Fruit fly (Drosophila melanogaster) whole organism, wandering third instar larva: ENCODE measurements around the gene ArfGAP1.

Experiments
- Abd-B ChIP-seq: fragments of >200 bp; optimal IDR thresholded peaks from 2 replicates; lab custom pipeline; 2017; ENCODE audit warnings: missing biosample characterization, missing genetic modification characterization
- CG32264 ChIP-seq: fragments of 200-800 bp; sonication (Bioruptor generic); optimal IDR thresholded peaks from 2 replicates; lab custom pipeline; 2016; ENCODE audit warnings: missing biosample characterization, missing genetic modification characterization
- CG9705 ChIP-seq: fragments of 200-800 bp; sonication (Bioruptor generic); optimal IDR thresholded peaks from 2 replicates; lab custom pipeline; 2018; ENCODE audit warnings: missing biosample characterization, mild to moderate bottlenecking, missing genetic modification characterization
- CrebA ChIP-seq: fragments of 200-800 bp; sonication (Bioruptor generic); optimal IDR thresholded peaks from 2 replicates; lab custom pipeline; 2016; ENCODE audit warnings: missing biosample characterization, mild to moderate bottlenecking, missing genetic modification characterization, borderline replicate concordance
- Dif ChIP-seq: fragments of 200-275, 200-300 bp; sonication (Bioruptor generic); optimal IDR thresholded peaks from 2 replicates; lab custom pipeline; 2018; ENCODE audit warnings: missing biosample characterization, missing genetic modification characterization; ENCODE audit not compliant: partially characterized antibody
- GATAd ChIP-seq: sonication (Bioruptor generic); optimal IDR thresholded peaks from 2 replicates; lab custom pipeline; 2016; ENCODE audit warnings: missing biosample characterization, missing genetic modification characterization
- HLH106 ChIP-seq: fragments of 200-800 bp; optimal IDR thresholded peaks from 3 replicates; lab custom pipeline; 2019; ENCODE audit warnings: missing biosample characterization, mild to moderate bottlenecking, missing genetic modification characterization, moderate library complexity
- Hnf4 ChIP-seq: fragments of 200-800 bp; sonication (Bioruptor generic); optimal IDR thresholded peaks from 2 replicates; lab custom pipeline; 2016; ENCODE audit warnings: missing biosample characterization, mild to moderate bottlenecking, missing genetic modification characterization
- Hr78 ChIP-seq: fragments of >200 bp; optimal IDR thresholded peaks from 2 replicates; lab custom pipeline; 2017; ENCODE audit warnings: missing biosample characterization, missing genetic modification characterization
- Hr83 ChIP-seq: fragments of 200-300 bp; sonication (Bioruptor generic); optimal IDR thresholded peaks from 2 replicates; lab custom pipeline; 2016; ENCODE audit warnings: missing biosample characterization, mild to moderate bottlenecking, missing genetic modification characterization, moderate library complexity; ENCODE audit not compliant: poor library complexity, severe bottlenecking
- Jra ChIP-seq: sonication (Bioruptor generic); optimal IDR thresholded peaks from 2 replicates; lab custom pipeline; 2016; ENCODE audit warnings: missing biosample characterization, missing genetic modification characterization
- Mio ChIP-seq: sonication (Bioruptor generic); optimal IDR thresholded peaks from 2 replicates; lab custom pipeline; 2016; ENCODE audit warnings: missing biosample characterization, missing genetic modification characterization
- Myc ChIP-seq: fragments of >200 bp; optimal IDR thresholded peaks from 2 replicates; lab custom pipeline; 2017
- N ChIP-seq: fragments of >200 bp; optimal IDR thresholded peaks from 2 replicates; lab custom pipeline; 2018; ENCODE audit warnings: missing biosample characterization, missing external identifiers, missing genetic modification characterization
- OdsH ChIP-seq: fragments of 200-800 bp; sonication (Bioruptor generic); optimal IDR thresholded peaks from 2 replicates; lab custom pipeline; 2016; ENCODE audit warnings: missing biosample characterization, mild to moderate bottlenecking, missing genetic modification characterization
- Rel ChIP-seq, 2 experiments: fragments of 200-800 bp; sonication (Bioruptor generic) in 1 of 2; optimal IDR thresholded peaks; 2 replicates in 1 of 2; 3 replicates in 1 of 2; lab custom pipeline; 2016 to 2019; ENCODE audit warnings: mild to moderate bottlenecking in 2 of 2, missing biosample characterization in 2 of 2, missing genetic modification characterization in 2 of 2, moderate library complexity in 1 of 2
- Sp1 ChIP-seq: fragments of 200-800 bp; sonication (Bioruptor generic); optimal IDR thresholded peaks from 3 replicates; lab custom pipeline; 2019; ENCODE audit warnings: missing biosample characterization, mild to moderate bottlenecking, missing genetic modification characterization, moderate library complexity
- Vsx2 ChIP-seq: fragments of 200-300, 225-300 bp; sonication (Bioruptor generic); optimal IDR thresholded peaks from 2 replicates; lab custom pipeline; 2018; ENCODE audit warnings: missing biosample characterization, missing genetic modification characterization; ENCODE audit not compliant: partially characterized antibody
- br ChIP-seq: fragments of 200-800 bp; sonication (Bioruptor generic); optimal IDR thresholded peaks from 2 replicates; lab custom pipeline; 2016; ENCODE audit warnings: missing biosample characterization, missing genetic modification characterization
- brk ChIP-seq: fragments of 200-800 bp; sonication (Bioruptor generic); optimal IDR thresholded peaks from 2 replicates; lab custom pipeline; 2016; ENCODE audit warnings: missing biosample characterization, mild to moderate bottlenecking, missing genetic modification characterization
- dl ChIP-seq, 2 experiments: fragments of 175-275, 200-275 bp in 1 of 2; fragments of 200-275 bp in 1 of 2; sonication (Bioruptor generic); optimal IDR thresholded peaks; lab custom pipeline; 2018; ENCODE audit warnings: mild to moderate bottlenecking in 2 of 2, missing biosample characterization in 2 of 2, missing genetic modification characterization in 2 of 2, moderate library complexity in 2 of 2; ENCODE audit not compliant: partially characterized antibody in 2 of 2, insufficient read depth in 1 of 2
- dmrt93B ChIP-seq: fragments of 200-800 bp; sonication (Bioruptor generic); optimal IDR thresholded peaks from 2 replicates; lab custom pipeline; 2018; ENCODE audit warnings: missing biosample characterization, mild to moderate bottlenecking, missing genetic modification characterization
- dsf ChIP-seq: sonication (Bioruptor generic); optimal IDR thresholded peaks from 2 replicates; lab custom pipeline; 2016; ENCODE audit warnings: missing biosample characterization, missing genetic modification characterization, borderline replicate concordance
- ey ChIP-seq: fragments of 200-800 bp; sonication (Bioruptor generic); optimal IDR thresholded peaks from 2 replicates; lab custom pipeline; 2016; ENCODE audit warnings: missing biosample characterization, missing genetic modification characterization
- foxo ChIP-seq, 2 experiments: fragments of 200-800 bp; sonication (Bioruptor generic); optimal IDR thresholded peaks; 2 replicates in 1 of 2; 3 replicates in 1 of 2; lab custom pipeline; 2016 to 2017; ENCODE audit warnings: missing biosample characterization in 2 of 2, missing genetic modification characterization in 2 of 2
- fru ChIP-seq: fragments of 200-800 bp; sonication (Bioruptor generic); optimal IDR thresholded peaks from 3 replicates; lab custom pipeline; 2016; ENCODE audit warnings: missing biosample characterization, mild to moderate bottlenecking, missing genetic modification characterization
- h ChIP-seq: fragments of 200-800 bp; sonication (Bioruptor generic); optimal IDR thresholded peaks from 3 replicates; lab custom pipeline; 2016; ENCODE audit warnings: missing biosample characterization, mild to moderate bottlenecking, missing genetic modification characterization
- jim ChIP-seq: fragments of 175-275, 200-325 bp; sonication (Bioruptor generic); optimal IDR thresholded peaks from 2 replicates; lab custom pipeline; 2016; ENCODE audit warnings: missing biosample characterization, mild to moderate bottlenecking, missing genetic modification characterization
- lola ChIP-seq: fragments of >200 bp; optimal IDR thresholded peaks from 2 replicates; lab custom pipeline; 2017; ENCODE audit warnings: missing biosample characterization, missing genetic modification characterization
- pan ChIP-seq: fragments of >200 bp; optimal IDR thresholded peaks from 2 replicates; lab custom pipeline; 2017
- psq ChIP-seq: fragments of 200-800 bp; sonication (Bioruptor generic); optimal IDR thresholded peaks from 3 replicates; lab custom pipeline; 2017; ENCODE audit warnings: missing biosample characterization, mild to moderate bottlenecking, missing genetic modification characterization, moderate library complexity
- rgr ChIP-seq: fragments of 200-800 bp; sonication (Bioruptor generic); optimal IDR thresholded peaks from 3 replicates; lab custom pipeline; 2016; ENCODE audit warnings: missing biosample characterization, mild to moderate bottlenecking, missing genetic modification characterization
- sage ChIP-seq: fragments of 200-800 bp; sonication (Bioruptor generic); optimal IDR thresholded peaks from 2 replicates; lab custom pipeline; 2016; ENCODE audit warnings: missing biosample characterization, mild to moderate bottlenecking, missing genetic modification characterization
- sv ChIP-seq: fragments of 200-800 bp; sonication (Bioruptor generic); optimal IDR thresholded peaks from 3 replicates; lab custom pipeline; 2016; ENCODE audit warnings: missing biosample characterization, missing genetic modification characterization
- tai ChIP-seq: sonication (Bioruptor generic); optimal IDR thresholded peaks from 2 replicates; lab custom pipeline; 2016; ENCODE audit warnings: missing biosample characterization, missing genetic modification characterization
- usp ChIP-seq: fragments of >200 bp; optimal IDR thresholded peaks from 2 replicates; lab custom pipeline; 2017; ENCODE audit warnings: missing biosample characterization, missing genetic modification characterization
- woc ChIP-seq: sonication (Bioruptor generic); optimal IDR thresholded peaks from 2 replicates; lab custom pipeline; 2016; ENCODE audit warnings: missing biosample characterization, mild to moderate bottlenecking, missing genetic modification characterization

The ArfGAP1 gene

dm6 chr3L:12392758-12393157 is 24.6 kb downstream of the ArfGAP1 start:
- TF ChIP-seq lola (GFP tag; lab: Kevin White, UChicago) = no peak

DNA sequence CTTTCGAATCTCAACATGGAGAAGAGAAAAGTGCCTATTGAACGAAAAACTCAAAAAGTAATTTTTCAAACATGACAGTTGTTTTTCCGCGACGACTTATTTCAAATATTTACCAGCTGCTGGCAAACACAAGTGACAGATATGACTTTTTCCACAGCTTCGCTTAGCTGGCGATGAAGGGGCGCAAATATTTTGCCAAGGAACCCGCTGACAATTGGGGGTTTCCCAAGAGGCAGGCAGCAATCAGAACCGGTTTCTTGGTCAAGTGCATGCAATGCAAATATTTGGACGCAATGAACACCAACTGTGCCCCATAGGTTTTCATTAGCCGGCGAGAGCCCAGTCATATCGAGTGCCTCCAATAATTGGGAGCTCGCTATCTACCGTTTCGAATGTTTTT is 25.3 kb downstream of the ArfGAP1 start:
- no peak for TF ChIP-seq Rel (GFP tag; optimal IDR thresholded peaks at IDR 0.05; lab: Kevin White, UChicago)
- TF ChIP-seq Rel (tag; optimal IDR thresholded peaks at IDR 0.05; lab: Kevin White, UChicago) = peak; percentile 93
- no peak for TF ChIP-seq Myc (lab: Kevin White, UChicago)

DNA sequence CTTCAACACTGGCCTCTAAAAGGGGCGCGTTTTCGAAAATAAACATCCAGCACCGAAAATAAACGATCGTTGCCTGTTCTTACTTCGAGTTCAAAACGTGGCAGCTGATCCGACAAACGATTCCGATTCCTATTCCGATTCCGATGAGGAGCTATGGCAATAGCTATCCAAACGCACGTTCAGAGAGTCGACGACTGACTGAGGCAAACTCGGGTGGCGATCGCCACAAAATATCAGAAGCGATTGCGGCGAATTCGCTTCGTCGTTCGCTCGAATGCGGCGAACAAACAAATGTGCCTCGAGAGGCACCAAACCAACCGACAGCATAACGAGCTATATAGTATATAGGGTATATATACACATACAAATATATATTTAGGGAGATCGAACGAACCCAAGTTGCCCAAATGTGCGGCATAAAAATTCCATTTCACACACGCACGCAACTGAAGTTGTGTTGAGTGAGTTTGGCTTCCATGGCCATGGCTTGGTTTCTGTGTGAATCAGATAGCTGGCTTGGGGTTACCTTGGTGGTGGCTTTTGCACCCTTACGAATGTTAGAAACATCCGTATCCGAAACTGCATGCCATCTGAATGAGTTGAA is 26.0 kb downstream of the ArfGAP1 start, which contains the start of gene Ncc69:
Ncc69 (minus strand) TSS at position 205 of the 604 bp plus-strand sequence.
- TF ChIP-seq Hnf4 (peak; percentile 43), brk (GFP tag; lab: Kevin White, UChicago) (peak; percentile 21), sage (GFP tag; lab: Kevin White, UChicago) (peak; percentile 73), Mio (no peak), ey (GFP tag; lab: Kevin White, UChicago) (no peak), fru (no peak), rgr (GFP tag; lab: Kevin White, UChicago) (peak; percentile 12), Hr83 (GFP tag; lab: Kevin White, UChicago) (peak; percentile 50), lola (GFP tag; lab: Kevin White, UChicago) (no peak), Dif (GFP tag; lab: Kevin White, UChicago) (peak; percentile 56), Rel (GFP tag; optimal IDR thresholded peaks at IDR 0.05; lab: Kevin White, UChicago) (peak; percentile 6), Rel (tag; optimal IDR thresholded peaks at IDR 0.05; lab: Kevin White, UChicago) (peak; percentile 42), sv (GFP tag; lab: Kevin White, UChicago) (no peak), CrebA (GFP tag; lab: Kevin White, UChicago) (peak; percentile 30), OdsH (no peak), tai (GFP tag; lab: Kevin White, UChicago) (no peak), Sp1 (GFP tag; lab: Kevin White, UChicago) (peak; percentile 22), psq (GFP tag; lab: Kevin White, UChicago) (peak; percentile 3)

- peak; percentile 9 for TF ChIP-seq woc (GFP tag; lab: Kevin White, UChicago)
- TF ChIP-seq h (GFP tag; lab: Kevin White, UChicago) = peak; percentile 5
- peak; percentile 19 for TF ChIP-seq fru
- no peak for TF ChIP-seq brk (GFP tag; lab: Kevin White, UChicago)
- peak in 1 of 2 experiments; percentile 24 for TF ChIP-seq foxo (GFP tag; optimal IDR thresholded peaks at IDR 0.05; lab: Kevin White, UChicago)
- TF ChIP-seq, all 38 proteins: peak for 4
Observed at dm6 chr3L:12387898-12388297, 29.5 kb downstream of the ArfGAP1 start.

DNA sequence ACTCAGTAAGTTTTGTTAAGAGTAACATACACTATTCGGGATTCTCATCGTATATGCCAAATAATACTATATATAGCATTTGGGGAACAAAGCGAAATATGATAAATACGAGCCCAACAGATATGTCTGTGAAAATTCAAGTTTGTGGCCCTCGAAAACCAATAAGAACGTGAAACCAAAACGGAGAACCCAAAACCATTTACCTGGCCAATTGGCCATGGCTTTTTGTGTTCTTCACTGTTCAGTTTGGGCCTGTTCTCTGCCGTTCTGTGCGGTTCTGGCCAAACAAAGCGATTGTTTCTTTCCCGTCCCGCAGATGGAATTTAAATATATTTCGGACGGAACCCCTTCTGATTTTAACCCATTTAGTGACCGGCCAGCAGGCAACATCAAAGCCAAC is 30.3 kb downstream of the ArfGAP1 start:
- TF ChIP-seq Hr83 (GFP tag; lab: Kevin White, UChicago) (no peak), CG32264 (GFP tag; lab: Kevin White, UChicago) (no peak), Hr78 (GFP tag; lab: Kevin White, UChicago) (no peak), woc (GFP tag; lab: Kevin White, UChicago) (no peak), lola (GFP tag; lab: Kevin White, UChicago) (no peak), Hnf4 (no peak), Jra (no peak), N (GFP tag; lab: Kevin White, UChicago) (no peak), dl (GFP tag; optimal IDR thresholded peaks at IDR 0.05; lab: Kevin White, UChicago; ENCODE audit: insufficient read depth in 1 of 2, partially characterized antibody in 2 of 2) (peak in 1 of 2 experiments; percentile 10), Vsx2 (GFP tag; lab: Kevin White, UChicago) (peak; percentile 60), tai (GFP tag; lab: Kevin White, UChicago) (no peak), CrebA (GFP tag; lab: Kevin White, UChicago) (peak; percentile 22), Mio (no peak), pan (no peak), ey (GFP tag; lab: Kevin White, UChicago) (no peak), dsf (no peak), dmrt93B (no peak), GATAd (GFP tag; lab: Kevin White, UChicago) (no peak), sv (GFP tag; lab: Kevin White, UChicago) (no peak), psq (GFP tag; lab: Kevin White, UChicago) (peak; percentile 84), Dif (GFP tag; lab: Kevin White, UChicago) (no peak), rgr (GFP tag; lab: Kevin White, UChicago) (no peak), usp (GFP tag; lab: Kevin White, UChicago) (no peak), h (GFP tag; lab: Kevin White, UChicago) (no peak), OdsH (no peak), Abd-B (GFP tag; lab: Kevin White, UChicago) (no peak), Myc (lab: Kevin White, UChicago) (no peak), brk (GFP tag; lab: Kevin White, UChicago) (peak; percentile 22), HLH106 (tag; lab: Kevin White, UChicago) (no peak), Rel (GFP tag; optimal IDR thresholded peaks at IDR 0.05; lab: Kevin White, UChicago) (peak; percentile 43), Rel (tag; optimal IDR thresholded peaks at IDR 0.05; lab: Kevin White, UChicago) (no peak), sage (GFP tag; lab: Kevin White, UChicago) (no peak), CG9705 (no peak), jim (GFP tag; lab: Kevin White, UChicago) (no peak), br (GFP tag; lab: Kevin White, UChicago) (no peak)
